Worm (Caenorhabditis elegans) whole organism, mixed stage, embryonic: ENCODE results near the gene M03F8.1.
A peak's percentile ranks its signal among the peaks of the same experiment; 100 is the strongest.

ENCODE experiments used
- M03D4.4 ChIP-seq: sonication (generic microtip); optimal IDR thresholded peaks from 2 replicates; lab custom pipeline; 2017; ENCODE audit warnings: mild to moderate bottlenecking, missing genetic modification characterization, missing compliant biosample characterization
- bed-3 ChIP-seq: fragments of 200-800 bp; sonication (Bioruptor generic); optimal IDR thresholded peaks from 3 replicates; lab custom pipeline; 2018; ENCODE audit warnings: mild to moderate bottlenecking, missing genetic modification characterization, moderate library complexity, missing compliant biosample characterization
- blmp-1 ChIP-seq: fragments of 150-350 bp; optimal IDR thresholded peaks from 2 replicates; lab custom pipeline; 2014; ENCODE audit warnings: missing biosample characterization, missing genetic modification characterization
- ceh-43 ChIP-seq: fragments of 200-800 bp; sonication (Bioruptor generic); optimal IDR thresholded peaks from 2 replicates; lab custom pipeline; 2018; ENCODE audit warnings: mild to moderate bottlenecking, missing genetic modification characterization, moderate library complexity, missing compliant biosample characterization
- ceh-83 ChIP-seq: fragments of 200-800 bp; sonication (Bioruptor generic); optimal IDR thresholded peaks from 2 replicates; lab custom pipeline; 2018; ENCODE audit warnings: mild to moderate bottlenecking, missing genetic modification characterization, missing compliant biosample characterization
- ces-1 ChIP-seq: fragments of 150-350 bp; optimal IDR thresholded peaks from 2 replicates; lab custom pipeline; 2014; ENCODE audit warnings: missing biosample characterization, missing genetic modification reagents, missing genetic modification characterization
- cnd-1 ChIP-seq: fragments of 200-800 bp; sonication (Bioruptor generic); optimal IDR thresholded peaks from 2 replicates; lab custom pipeline; 2018; ENCODE audit warnings: mild to moderate bottlenecking, missing genetic modification characterization, missing compliant biosample characterization
- drap-1 ChIP-seq: fragments of 200-800 bp; sonication (Bioruptor generic); optimal IDR thresholded peaks from 3 replicates; lab custom pipeline; 2018; ENCODE audit warnings: mild to moderate bottlenecking, missing genetic modification characterization, missing compliant biosample characterization
- elt-1 ChIP-seq: sonication (generic microtip); optimal IDR thresholded peaks from 2 replicates; lab custom pipeline; 2017; ENCODE audit warnings: missing genetic modification characterization, mild to moderate bottlenecking, missing compliant biosample characterization, antibody characterized with exemption, moderate library complexity, borderline replicate concordance; ENCODE audit not compliant: insufficient read depth
- elt-3 ChIP-seq: fragments of 150-350 bp; optimal IDR thresholded peaks from 2 replicates; lab custom pipeline; 2014; ENCODE audit warnings: missing biosample characterization, missing genetic modification characterization
- flh-1 ChIP-seq: fragments of 200-800 bp; sonication (Bioruptor generic); optimal IDR thresholded peaks from 2 replicates; lab custom pipeline; 2018; ENCODE audit warnings: mild to moderate bottlenecking, missing genetic modification characterization, moderate library complexity, missing compliant biosample characterization
- ham-2 ChIP-seq: fragments of 200-800 bp; sonication (Bioruptor generic); optimal IDR thresholded peaks from 2 replicates; lab custom pipeline; 2018; ENCODE audit warnings: mild to moderate bottlenecking, missing genetic modification characterization, missing compliant biosample characterization
- hlh-1 ChIP-seq: fragments of 150-350 bp; optimal IDR thresholded peaks from 2 replicates; lab custom pipeline; 2014; ENCODE audit warnings: missing biosample characterization, missing genetic modification reagents, missing genetic modification characterization
- lin-13 ChIP-seq: fragments of 150-350 bp; optimal IDR thresholded peaks from 2 replicates; lab custom pipeline; 2014; ENCODE audit warnings: missing biosample characterization, missing genetic modification characterization
- mab-5 ChIP-seq: fragments of 150-350 bp; optimal IDR thresholded peaks from 2 replicates; lab custom pipeline; 2014; ENCODE audit warnings: missing biosample characterization, missing genetic modification characterization
- mls-2 ChIP-seq: sonication (generic microtip); optimal IDR thresholded peaks from 2 replicates; lab custom pipeline; 2016; ENCODE audit warnings: mild to moderate bottlenecking, missing genetic modification characterization, moderate library complexity, missing compliant biosample characterization
- nhr-12 ChIP-seq: fragments of 150-350 bp; optimal IDR thresholded peaks from 2 replicates; lab custom pipeline; 2014; ENCODE audit warnings: missing biosample characterization, missing genetic modification characterization
- nhr-2 ChIP-seq: fragments of 150-350 bp; optimal IDR thresholded peaks from 2 replicates; lab custom pipeline; 2014; ENCODE audit warnings: missing biosample characterization, missing genetic modification characterization
- nhr-28 ChIP-seq: fragments of 150-350 bp; optimal IDR thresholded peaks from 2 replicates; lab custom pipeline; 2014; ENCODE audit warnings: missing biosample characterization, missing genetic modification characterization
- pha-4 ChIP-seq: fragments of 150-350 bp; optimal IDR thresholded peaks from 2 replicates; lab custom pipeline; 2018; ENCODE audit warnings: missing biosample characterization, missing genetic modification reagents, missing genetic modification characterization
- sem-2 ChIP-seq: fragments of 200-800 bp; sonication (Bioruptor generic); optimal IDR thresholded peaks from 2 replicates; lab custom pipeline; 2018; ENCODE audit warnings: mild to moderate bottlenecking, missing genetic modification characterization, missing compliant biosample characterization
- sptf-1 ChIP-seq: sonication (generic microtip); optimal IDR thresholded peaks from 2 replicates; lab custom pipeline; 2017; ENCODE audit warnings: mild to moderate bottlenecking, missing genetic modification characterization, moderate library complexity, missing compliant biosample characterization
- tbx-8 ChIP-seq: fragments of 200-800 bp; sonication (Bioruptor generic); optimal IDR thresholded peaks from 2 replicates; lab custom pipeline; 2018; ENCODE audit warnings: mild to moderate bottlenecking, missing genetic modification characterization, moderate library complexity, missing compliant biosample characterization
- unc-120 ChIP-seq: sonication (generic microtip); optimal IDR thresholded peaks from 2 replicates; lab custom pipeline; 2017; ENCODE audit warnings: missing genetic modification characterization, missing compliant biosample characterization; ENCODE audit not compliant: poor library complexity, severe bottlenecking
- unc-39 ChIP-seq: fragments of 150-350 bp; optimal IDR thresholded peaks from 2 replicates; lab custom pipeline; 2014; ENCODE audit warnings: missing biosample characterization, missing genetic modification characterization
- unc-62 ChIP-seq: fragments of 150-350 bp; optimal IDR thresholded peaks from 2 replicates; lab custom pipeline; 2014; ENCODE audit warnings: missing biosample characterization, missing genetic modification reagents, missing genetic modification characterization
- zip-8 ChIP-seq: fragments of 150-350 bp; optimal IDR thresholded peaks from 2 replicates; lab custom pipeline; 2014; ENCODE audit warnings: missing biosample characterization, missing genetic modification characterization
- ztf-11 ChIP-seq: fragments of 150-350 bp; optimal IDR thresholded peaks from 2 replicates; lab custom pipeline; 2014; ENCODE audit warnings: missing biosample characterization, missing genetic modification characterization

The M03F8.1 gene

DNA sequence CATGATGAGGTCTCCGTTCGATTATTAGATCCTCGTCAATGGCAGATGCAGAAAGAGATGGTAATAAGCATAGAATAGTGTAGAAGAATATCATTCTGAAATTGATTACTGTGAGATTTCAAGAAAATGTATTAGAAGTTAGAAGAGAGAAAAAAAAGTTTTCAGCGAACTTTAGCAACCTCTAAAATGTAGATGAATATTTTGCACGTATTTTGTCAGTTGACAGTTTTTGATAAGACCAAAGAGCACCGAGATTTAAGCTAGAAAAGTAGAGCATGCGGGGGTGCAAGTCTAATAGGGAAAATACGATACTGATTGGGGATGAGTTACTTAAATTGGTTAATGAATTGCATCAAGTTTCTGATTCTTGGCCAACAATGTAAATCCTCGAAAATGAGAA is 3.5 kb downstream of the M03F8.1 start, which contains the start of gene M03F8.6:
M03F8.6 (minus strand) TSS at position 101 of the 400 bp plus-strand sequence.
- TF ChIP-seq nhr-2 (no peak), ceh-83 (GFP tag; lab: Kevin White, UChicago) (no peak), blmp-1 (no peak), M03D4.4 (tag; lab: Kevin White, UChicago) (no peak), hlh-1 (no peak), ztf-11 (tag; lab: Kevin White, UChicago) (no peak)

DNA sequence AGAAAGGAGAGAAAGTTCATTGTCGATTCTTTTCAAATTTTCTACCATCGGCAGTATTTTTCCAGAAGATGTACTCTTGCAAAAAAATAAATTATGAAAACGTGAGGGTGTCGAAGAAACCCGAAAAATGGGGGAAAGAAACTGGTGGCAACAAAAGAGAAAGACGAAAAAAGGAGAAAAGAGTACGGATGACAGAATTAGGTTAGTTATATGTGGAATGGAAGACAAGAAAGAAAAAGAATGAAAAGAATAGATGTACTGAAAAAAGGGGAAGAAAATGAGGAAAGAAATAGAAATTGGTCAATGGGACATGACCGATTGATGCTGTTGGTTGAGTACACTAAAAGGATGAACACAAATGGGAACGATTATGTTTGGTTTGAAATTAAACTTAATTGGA is 4.4 kb downstream of the M03F8.1 start:
- TF ChIP-seq ces-1 (GFP tag; lab: Kevin White, UChicago) (peak; percentile 69), drap-1 (no peak), sem-2 (GFP tag; lab: Kevin White, UChicago) (no peak), elt-3 (no peak), unc-39 (no peak), M03D4.4 (tag; lab: Kevin White, UChicago) (no peak), mls-2 (tag; lab: Kevin White, UChicago) (no peak), unc-120 (tag; lab: Kevin White, UChicago) (no peak)

ce11 chrV:5961516-5961915 is 10.3 kb downstream of the M03F8.1 start, which contains the start of gene mcp-1:
Gene mcp-1, plus strand, starts transcription at chrV:5961807.
- TF ChIP-seq blmp-1 (no peak), unc-62 (GFP tag; lab: Kevin White, UChicago) (no peak), ceh-43 (GFP tag; lab: Kevin White, UChicago) (no peak), bed-3 (GFP tag; lab: Kevin White, UChicago) (no peak), tbx-8 (no peak), nhr-12 (tag; lab: Kevin White, UChicago) (no peak), zip-8 (tag; lab: Kevin White, UChicago) (no peak), unc-39 (no peak), mab-5 (tag; lab: Kevin White, UChicago) (no peak), sptf-1 (no peak), cnd-1 (no peak), pha-4 (tag; lab: Kevin White, UChicago) (no peak), ztf-11 (tag; lab: Kevin White, UChicago) (no peak), sem-2 (GFP tag; lab: Kevin White, UChicago) (no peak)

DNA sequence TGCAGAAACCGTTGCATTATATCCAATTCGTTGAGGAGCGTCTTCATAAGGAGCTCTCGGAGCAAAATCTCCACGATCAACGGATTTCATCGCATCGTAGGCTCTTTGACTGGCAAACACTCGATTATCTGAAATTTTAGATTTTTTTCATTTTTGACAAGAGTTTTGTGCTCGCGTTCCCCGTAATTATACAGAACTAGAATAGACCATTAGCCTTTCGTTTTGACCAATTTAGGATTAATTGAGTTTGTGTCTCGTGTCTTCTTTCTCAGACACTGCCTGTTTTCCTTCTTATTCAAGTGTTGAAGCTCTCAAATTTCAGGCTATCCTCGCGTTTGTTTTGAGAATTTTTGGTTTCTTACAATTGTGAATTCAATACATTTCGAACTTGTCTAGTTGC is 11.9 kb downstream of the M03F8.1 start:
- TF ChIP-seq ces-1 (GFP tag; lab: Kevin White, UChicago): peak; percentile 71
- TF ChIP-seq flh-1 (GFP tag; lab: Kevin White, UChicago): no peak

ce11 chrV:5963696-5964095 is 12.5 kb downstream of the M03F8.1 start, which contains the start of gene pcm-1:
Gene pcm-1, minus strand, starts transcription at chrV:5963882.
- TF ChIP-seq zip-8 (tag; lab: Kevin White, UChicago) (no peak), ces-1 (GFP tag; lab: Kevin White, UChicago) (peak; percentile 47), elt-1 (tag; lab: Kevin White, UChicago) (no peak), nhr-12 (tag; lab: Kevin White, UChicago) (no peak), M03D4.4 (tag; lab: Kevin White, UChicago) (no peak), unc-39 (no peak)
- TF ChIP-seq, all 35 proteins: peak for 1

DNA sequence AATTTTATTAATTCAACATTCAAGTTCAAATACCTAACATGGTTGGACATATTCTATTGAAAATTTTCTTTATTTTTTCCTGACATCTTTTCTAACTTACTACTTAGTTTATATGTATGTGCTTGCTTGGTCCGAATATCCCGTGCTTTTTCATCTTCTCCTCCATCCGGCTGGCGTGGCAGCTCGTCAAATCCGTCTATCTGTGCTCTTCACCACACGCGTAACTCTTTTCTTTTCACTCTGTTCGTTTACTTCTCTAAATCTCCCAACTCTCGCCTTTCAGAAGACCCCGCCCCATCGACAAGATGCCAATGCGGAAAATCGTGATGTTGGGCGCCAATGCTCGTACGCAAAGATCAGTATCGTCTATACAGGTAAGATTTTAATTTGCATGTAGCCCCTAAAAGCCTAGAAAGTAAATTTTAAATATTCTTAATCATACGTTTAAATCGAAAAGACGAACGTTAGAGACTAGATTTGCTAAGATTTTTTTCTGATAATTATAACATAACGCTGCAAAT is 13.5 kb downstream of the M03F8.1 start:
- no peak for TF ChIP-seq nhr-28 (tag; lab: Kevin White, UChicago)
- no peak for TF ChIP-seq mls-2 (tag; lab: Kevin White, UChicago)
- no peak for TF ChIP-seq ztf-11 (tag; lab: Kevin White, UChicago)
- TF ChIP-seq ham-2 (GFP tag; lab: Kevin White, UChicago): no peak
- TF ChIP-seq unc-62 (GFP tag; lab: Kevin White, UChicago): peak; percentile 49
- TF ChIP-seq hlh-1: no peak
- no peak for TF ChIP-seq unc-39
- TF ChIP-seq unc-120 (tag; lab: Kevin White, UChicago): peak; percentile 52
- TF ChIP-seq elt-1 (tag; lab: Kevin White, UChicago): no peak
- TF ChIP-seq lin-13 (tag; lab: Kevin White, UChicago): no peak
- TF ChIP-seq, all 35 proteins: peak for 2
